Worm (Caenorhabditis elegans) whole organism, L1 larva: ENCODE results near the gene plp-2.

Experiments used
- C04F5.9 ChIP-seq: sonication (generic microtip); optimal IDR thresholded peaks from 2 replicates; lab custom pipeline; 2016; ENCODE audit warnings: missing genetic modification characterization, missing compliant biosample characterization
- C16A3.4 ChIP-seq: fragments of 150-350 bp; optimal IDR thresholded peaks from 2 replicates; lab custom pipeline; 2014; ENCODE audit warnings: missing biosample characterization, missing genetic modification characterization
- ama-1 ChIP-seq: fragments of 150-350 bp; optimal IDR thresholded peaks from 2 replicates; lab custom pipeline; 2014
- blmp-1 ChIP-seq: fragments of 150-350 bp; optimal IDR thresholded peaks from 2 replicates; lab custom pipeline; 2014; ENCODE audit warnings: missing biosample characterization, missing genetic modification characterization
- ceh-82 ChIP-seq, 3 experiments: fragments of 150-350 bp in 1 of 3; sonication (generic microtip) in 2 of 3; optimal IDR thresholded peaks; 2 replicates each; lab custom pipeline; 2014 to 2017; ENCODE audit warnings: missing biosample characterization in 3 of 3, missing genetic modification characterization in 3 of 3
- ceh-90 ChIP-seq: sonication (generic microtip); optimal IDR thresholded peaks from 2 replicates; lab custom pipeline; 2016; ENCODE audit warnings: missing genetic modification characterization, missing compliant biosample characterization
- dpl-1 ChIP-seq, 3 experiments: fragments of 150-350 bp in 2 of 3; sonication (generic microtip) in 1 of 3; optimal IDR thresholded peaks; 2 replicates each; lab custom pipeline; 2014 to 2017; ENCODE audit warnings: missing biosample characterization in 3 of 3, missing genetic modification characterization in 3 of 3, missing genetic modification reagents in 3 of 3
- dsc-1 ChIP-seq: sonication (generic microtip); optimal IDR thresholded peaks from 2 replicates; lab custom pipeline; 2016; ENCODE audit warnings: mild to moderate bottlenecking, missing genetic modification characterization, missing compliant biosample characterization
- efl-1 ChIP-seq, 4 experiments: fragments of 150-350 bp; optimal IDR thresholded peaks in 3 of 4; peaks in 1 of 4; 1 replicate in 1 of 4; 2 replicates in 3 of 4; lab custom pipeline; 2014; ENCODE audit warnings: missing biosample characterization in 2 of 4, missing genetic modification characterization in 2 of 4, missing genetic modification reagents in 2 of 4
- egl-27 ChIP-seq, 2 experiments: fragments of 150-350 bp in 1 of 2; sonication (generic microtip); optimal IDR thresholded peaks; 3 replicates each; lab custom pipeline; 2017 to 2018; ENCODE audit warnings: missing biosample characterization in 2 of 2, missing genetic modification characterization in 2 of 2, missing genetic modification reagents in 2 of 2
- elt-3 ChIP-seq, 6 experiments: fragments of 150-350 bp in 1 of 6; sonication (generic microtip); optimal IDR thresholded peaks; 2 replicates each; lab custom pipeline; 2017 to 2018; ENCODE audit warnings: missing biosample characterization in 6 of 6, missing genetic modification characterization in 6 of 6, inconsistent platforms in 1 of 6
- fkh-4 ChIP-seq: sonication (generic microtip); optimal IDR thresholded peaks from 2 replicates; lab custom pipeline; 2016; ENCODE audit warnings: missing compliant biosample characterization, missing genetic modification characterization, borderline replicate concordance
- fkh-8 ChIP-seq: sonication (generic microtip); optimal IDR thresholded peaks from 2 replicates; lab custom pipeline; 2016; ENCODE audit warnings: mild to moderate bottlenecking, missing genetic modification characterization, missing compliant biosample characterization
- fos-1 ChIP-seq: fragments of 150-350 bp; optimal IDR thresholded peaks from 2 replicates; lab custom pipeline; 2014; ENCODE audit warnings: missing biosample characterization, missing genetic modification characterization
- grh-1 ChIP-seq: fragments of 200-800 bp; sonication (Bioruptor generic); IDR thresholded peaks from 2 replicates; pipeline ENCODE4 v1.3.6; 2022; ENCODE audit warnings: missing genetic modification reagents, missing genetic modification characterization, missing compliant biosample characterization
- hlh-4 ChIP-seq: sonication (generic microtip); optimal IDR thresholded peaks from 2 replicates; lab custom pipeline; 2016; ENCODE audit warnings: mild to moderate bottlenecking, missing genetic modification characterization, missing compliant biosample characterization
- irx-1 ChIP-seq: sonication (generic microtip); optimal IDR thresholded peaks from 2 replicates; lab custom pipeline; 2016; ENCODE audit warnings: missing genetic modification characterization, missing compliant biosample characterization
- jun-1 ChIP-seq: fragments of 150-350 bp; optimal IDR thresholded peaks from 2 replicates; lab custom pipeline; 2014; ENCODE audit warnings: missing biosample characterization, missing genetic modification reagents, missing genetic modification characterization
- lin-13 ChIP-seq: fragments of 150-350 bp; optimal IDR thresholded peaks from 2 replicates; lab custom pipeline; 2014; ENCODE audit warnings: missing biosample characterization, missing genetic modification reagents, missing genetic modification characterization
- lin-14 ChIP-seq: fragments of 200-800 bp; sonication (Bioruptor generic); optimal IDR thresholded peaks from 2 replicates; lab custom pipeline; 2018; ENCODE audit warnings: mild to moderate bottlenecking, missing genetic modification characterization, moderate library complexity, missing compliant biosample characterization
- lin-15B ChIP-seq: fragments of 150-350 bp; sonication (generic microtip); optimal IDR thresholded peaks from 3 replicates; lab custom pipeline; 2014; ENCODE audit warnings: missing biosample characterization, missing genetic modification characterization
- lin-35 ChIP-seq, 2 experiments: fragments of 150-350 bp; optimal IDR thresholded peaks; 2 replicates each; lab custom pipeline; 2014; ENCODE audit warnings: missing biosample characterization in 2 of 2, missing genetic modification characterization in 2 of 2, missing genetic modification reagents in 2 of 2
- lsy-2 ChIP-seq, 2 experiments: fragments of 150-350 bp; optimal IDR thresholded peaks; 2 replicates each; lab custom pipeline; 2014; ENCODE audit warnings: missing biosample characterization in 2 of 2, missing genetic modification characterization in 2 of 2
- mdl-1 ChIP-seq, 2 experiments: fragments of 150-350 bp; optimal IDR thresholded peaks; 2 replicates each; lab custom pipeline; 2014 to 2017; ENCODE audit warnings: missing biosample characterization in 2 of 2, missing genetic modification characterization in 2 of 2, inconsistent platforms in 1 of 2
- mep-1 ChIP-seq: fragments of 150-350 bp; optimal IDR thresholded peaks from 2 replicates; lab custom pipeline; 2014; ENCODE audit warnings: missing biosample characterization, missing genetic modification characterization
- nhr-12 ChIP-seq: sonication (generic microtip); optimal IDR thresholded peaks from 2 replicates; lab custom pipeline; 2017; ENCODE audit warnings: missing biosample characterization, missing genetic modification characterization
- nhr-19 ChIP-seq: fragments of 200-800 bp; sonication (Bioruptor generic); conservative IDR thresholded peaks from 2 replicates; pipeline ENCODE4 v1.3.6; 2022; ENCODE audit warnings: missing genetic modification characterization, missing compliant biosample characterization
- nhr-20 ChIP-seq: sonication (generic microtip); optimal IDR thresholded peaks from 2 replicates; lab custom pipeline; 2016; ENCODE audit warnings: mild to moderate bottlenecking, missing genetic modification characterization, missing compliant biosample characterization
- nhr-237 ChIP-seq: fragments of 150-350 bp; optimal IDR thresholded peaks from 2 replicates; lab custom pipeline; 2014; ENCODE audit warnings: missing biosample characterization, missing genetic modification characterization
- nhr-47 ChIP-seq: sonication (generic microtip); optimal IDR thresholded peaks from 2 replicates; lab custom pipeline; 2016; ENCODE audit warnings: mild to moderate bottlenecking, missing genetic modification characterization, moderate library complexity, missing compliant biosample characterization
- nhr-71 ChIP-seq: sonication (generic microtip); optimal IDR thresholded peaks from 2 replicates; lab custom pipeline; 2016; ENCODE audit warnings: mild to moderate bottlenecking, missing genetic modification characterization, moderate library complexity, missing compliant biosample characterization
- nhr-77 ChIP-seq: fragments of 150-350 bp; optimal IDR thresholded peaks from 2 replicates; lab custom pipeline; 2014; ENCODE audit warnings: missing biosample characterization, missing genetic modification characterization
- nhr-85 ChIP-seq: sonication (generic microtip); peaks from one replicate; lab custom pipeline; 2016; ENCODE audit warnings: missing genetic modification characterization, inconsistent platforms, missing compliant biosample characterization
- nhr-90 ChIP-seq: sonication (generic microtip); optimal IDR thresholded peaks from 2 replicates; lab custom pipeline; 2016; ENCODE audit warnings: mild to moderate bottlenecking, missing genetic modification characterization, missing compliant biosample characterization; ENCODE audit not compliant: poor library complexity
- pag-3 ChIP-seq: sonication (generic microtip); optimal IDR thresholded peaks from 2 replicates; lab custom pipeline; 2017; ENCODE audit warnings: missing genetic modification characterization, mild to moderate bottlenecking, missing compliant biosample characterization, antibody characterized with exemption, borderline replicate concordance; ENCODE audit not compliant: insufficient read depth
- pqm-1 ChIP-seq: sonication (generic microtip); optimal IDR thresholded peaks from 3 replicates; lab custom pipeline; 2017; ENCODE audit warnings: missing biosample characterization, missing genetic modification characterization
- skn-1 ChIP-seq: fragments of 150-350 bp; optimal IDR thresholded peaks from 2 replicates; lab custom pipeline; 2014; ENCODE audit warnings: missing biosample characterization, missing genetic modification characterization
- snpc-4 ChIP-seq: fragments of 150-350 bp; optimal IDR thresholded peaks from 2 replicates; lab custom pipeline; 2014; ENCODE audit warnings: missing biosample characterization, missing genetic modification characterization
- snu-23 ChIP-seq: sonication (generic microtip); optimal IDR thresholded peaks from 2 replicates; lab custom pipeline; 2016; ENCODE audit warnings: missing genetic modification characterization, missing compliant biosample characterization
- sox-4 ChIP-seq: sonication (generic microtip); optimal IDR thresholded peaks from 2 replicates; lab custom pipeline; 2016; ENCODE audit warnings: missing genetic modification characterization, missing compliant biosample characterization
- sptf-1 ChIP-seq: fragments of 150-350 bp; optimal IDR thresholded peaks from 2 replicates; lab custom pipeline; 2014; ENCODE audit warnings: missing biosample characterization, missing genetic modification characterization
- swsn-7 ChIP-seq: sonication (generic microtip); optimal IDR thresholded peaks from 2 replicates; lab custom pipeline; 2016; ENCODE audit warnings: missing genetic modification characterization, missing compliant biosample characterization
- tbx-2 ChIP-seq: sonication (generic microtip); optimal IDR thresholded peaks from 2 replicates; lab custom pipeline; 2016; ENCODE audit warnings: missing genetic modification characterization, missing compliant biosample characterization
- unc-130 ChIP-seq: fragments of 150-350 bp; optimal IDR thresholded peaks from 2 replicates; lab custom pipeline; 2017; ENCODE audit warnings: missing biosample characterization, missing genetic modification characterization, inconsistent platforms
- unc-86 ChIP-seq: sonication (generic microtip); optimal IDR thresholded peaks from 2 replicates; lab custom pipeline; 2016; ENCODE audit warnings: missing genetic modification characterization, missing compliant biosample characterization
- unc-98 ChIP-seq: fragments of 200-800 bp; sonication (Bioruptor generic); IDR thresholded peaks from 2 replicates; pipeline ENCODE4 v1.3.6; 2022; ENCODE audit warnings: missing genetic modification characterization, missing compliant biosample characterization
- vab-15 ChIP-seq: sonication (generic microtip); optimal IDR thresholded peaks from 2 replicates; lab custom pipeline; 2017; ENCODE audit warnings: missing genotype, mild to moderate bottlenecking, missing genetic modification characterization, missing compliant biosample characterization
- xbp-1 ChIP-seq: sonication (generic microtip); optimal IDR thresholded peaks from 2 replicates; lab custom pipeline; 2016; ENCODE audit warnings: missing genetic modification characterization, missing compliant biosample characterization
- ztf-11 ChIP-seq, 2 experiments: sonication (generic microtip); optimal IDR thresholded peaks; 2 replicates each; lab custom pipeline; 2016 to 2017; ENCODE audit warnings: missing genetic modification characterization in 2 of 2, missing biosample characterization in 1 of 2, missing compliant biosample characterization in 1 of 2

The plp-2 gene

DNA sequence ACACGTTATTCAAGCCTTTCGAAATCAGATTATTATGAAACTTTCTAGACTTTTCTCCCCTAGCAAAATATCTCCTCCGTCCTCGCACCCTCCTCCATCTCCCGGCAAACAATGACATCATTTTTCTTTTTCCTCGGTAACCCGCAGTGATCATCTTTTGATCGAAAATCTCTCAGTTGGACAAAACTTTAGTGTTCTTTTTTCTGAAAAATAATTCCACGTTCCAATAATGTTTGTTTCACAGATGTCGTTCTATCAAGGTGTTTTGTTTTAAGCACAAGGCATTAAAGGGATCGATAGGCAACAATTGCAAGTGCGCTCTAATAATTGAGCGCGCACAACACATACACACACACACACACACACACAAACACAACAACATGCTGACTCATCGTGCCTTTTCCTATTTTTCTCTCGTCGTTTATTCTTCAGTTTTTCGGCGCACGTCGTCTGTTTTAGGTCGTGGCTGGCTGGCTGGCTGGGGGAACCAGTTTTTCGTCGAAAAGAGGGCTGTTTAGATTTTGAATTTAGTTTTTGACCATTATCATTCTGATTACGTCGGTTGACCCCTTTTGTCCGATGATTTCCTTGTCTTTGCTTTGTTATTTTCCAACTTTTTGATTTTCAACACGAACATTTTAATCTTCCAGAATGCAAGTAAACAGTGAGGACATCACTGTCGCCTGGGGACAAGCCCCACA is 7.0 kb downstream of the plp-2 start, which contains the start of gene F20D1.3:
Gene F20D1.3 (plus strand): TSS at position 651 of the 701 bp plus-strand sequence.
- TF ChIP-seq lin-15B (tag; lab: Kevin White, UChicago): no peak
- no peak for TF ChIP-seq vab-15 (tag; lab: Kevin White, UChicago)
- TF ChIP-seq pag-3: no peak
- TF ChIP-seq sox-4: no peak
- no peak for TF ChIP-seq ama-1 (lab: Kevin White, UChicago)
- TF ChIP-seq tbx-2 (tag; lab: Kevin White, UChicago): peak; percentile 60
- peak; percentile 55 for TF ChIP-seq nhr-47
- TF ChIP-seq xbp-1: peak; percentile 6
- no peak for TF ChIP-seq sptf-1 (tag; lab: Kevin White, UChicago)
- TF ChIP-seq nhr-85 (tag; lab: Kevin White, UChicago): peak; percentile 91
- TF ChIP-seq jun-1 (tag; lab: Kevin White, UChicago): peak; percentile 77
- TF ChIP-seq nhr-90 (tag; lab: Kevin White, UChicago): peak; percentile 11
- no peak for TF ChIP-seq egl-27 (tag; optimal IDR thresholded peaks at IDR 0.05; lab: Kevin White, UChicago)
- TF ChIP-seq lin-35 (GFP tag; optimal IDR thresholded peaks at IDR 0.05; lab: Kevin White, UChicago): peak; percentile 35 to 63
- no peak for TF ChIP-seq ceh-90 (tag; lab: Kevin White, UChicago)
- TF ChIP-seq mdl-1 (tag; optimal IDR thresholded peaks at IDR 0.05; lab: Kevin White, UChicago): peak in 1 of 2 experiments; percentile 34
- peak; percentile 72 for TF ChIP-seq lin-13 (GFP tag; lab: Kevin White, UChicago)
- peak in 2 of 3 experiments; percentile 40 to 43 for TF ChIP-seq dpl-1 (GFP tag; optimal IDR thresholded peaks at IDR 0.05; lab: Kevin White, UChicago)
- TF ChIP-seq nhr-12: no peak
- TF ChIP-seq nhr-19 (GFP tag; lab: Robert Waterston, UW): no peak
- TF ChIP-seq nhr-20 (tag; lab: Kevin White, UChicago): peak; percentile 66
- peak; percentile 46 for TF ChIP-seq grh-1 (GFP tag; lab: Robert Waterston, UW)
- TF ChIP-seq fos-1 (tag; lab: Kevin White, UChicago): peak; percentile 97
- peak; percentile 68 for TF ChIP-seq C16A3.4 (tag; lab: Kevin White, UChicago)
- TF ChIP-seq efl-1 (optimal IDR thresholded peaks at IDR 0.05; lab: Kevin White, UChicago): peak; percentile 8 to 42
- TF ChIP-seq efl-1 (GFP tag; optimal IDR thresholded peaks at IDR 0.05 in 1 of 2; lab: Kevin White, UChicago): peak in 1 of 2 experiments; percentile 15
- TF ChIP-seq lin-14: peak; percentile 91
- TF ChIP-seq fkh-8 (tag; lab: Kevin White, UChicago): peak; percentile 75
- no peak for TF ChIP-seq pqm-1 (tag; lab: Kevin White, UChicago)
- peak; percentile 78 for TF ChIP-seq snu-23
- TF ChIP-seq nhr-237 (tag; lab: Kevin White, UChicago): peak; percentile 26
- peak in 3 of 6 experiments; percentile 24 to 31 (median 25) for TF ChIP-seq elt-3 (tag; optimal IDR thresholded peaks at IDR 0.05; lab: Kevin White, UChicago)
- peak; percentile 71 for TF ChIP-seq mep-1 (tag; lab: Kevin White, UChicago)
- TF ChIP-seq irx-1 (tag; lab: Kevin White, UChicago): peak; percentile 36
- TF ChIP-seq unc-86 (tag; lab: Kevin White, UChicago): no peak
- peak; percentile 60 for TF ChIP-seq blmp-1 (tag; lab: Kevin White, UChicago)
- TF ChIP-seq snpc-4 (tag; lab: Kevin White, UChicago): peak; percentile 4
- TF ChIP-seq swsn-7: peak; percentile 44
- peak in 1 of 2 experiments; percentile 65 for TF ChIP-seq lsy-2 (tag; optimal IDR thresholded peaks at IDR 0.05; lab: Kevin White, UChicago)
- TF ChIP-seq nhr-77 (tag; lab: Kevin White, UChicago): peak; percentile 11
- TF ChIP-seq nhr-71: peak; percentile 78
- peak; percentile 34 for TF ChIP-seq unc-130 (tag; lab: Kevin White, UChicago)
- peak; percentile 65 for TF ChIP-seq skn-1 (tag; lab: Kevin White, UChicago)
- TF ChIP-seq hlh-4 (tag; lab: Kevin White, UChicago): no peak
- no peak for TF ChIP-seq C04F5.9
- TF ChIP-seq ceh-82 (tag; optimal IDR thresholded peaks at IDR 0.05; lab: Kevin White, UChicago): peak in 2 of 3 experiments; percentile 16
- peak; percentile 14 for TF ChIP-seq dsc-1 (tag; lab: Kevin White, UChicago)
- no peak for TF ChIP-seq fkh-4 (tag; lab: Kevin White, UChicago)
- no peak for TF ChIP-seq unc-98 (GFP tag; lab: Robert Waterston, UW)
- no peak for TF ChIP-seq ztf-11 (tag; optimal IDR thresholded peaks at IDR 0.05; lab: Kevin White, UChicago)
